Worm (Caenorhabditis elegans): Measurements from ENCODE around the gene tag-18.

Gene tag-18

ce11 chrX:3695826-3696225, 38.0 kb downstream of the tag-18 start:
- TF ChIP-seq ztf-23 (GFP tag; IDR thresholded peaks at IDR 0.05) (no peak), ztf-29 (GFP tag; IDR thresholded peaks at IDR 0.05) (no peak), med-1 (GFP tag; optimal IDR thresholded peaks at IDR 0.05; ENCODE audit: insufficient read depth) (no peak), tab-1 (GFP tag; IDR thresholded peaks at IDR 0.05) (no peak), cog-1 (tag; optimal IDR thresholded peaks at IDR 0.05) (no peak), ref-1 (GFP tag; conservative IDR thresholded peaks at IDR 0.05) (no peak)

- TF ChIP-seq ztf-23 (GFP tag; IDR thresholded peaks at IDR 0.05) (0 out of 2 replicates have a peak, but pooled peaks have one; percentile 13), tab-1 (GFP tag; IDR thresholded peaks at IDR 0.05) (0 out of 2 replicates have a peak, but pooled peaks have one; percentile 31), flt-1 (GFP tag; IDR thresholded peaks at IDR 0.05) (peak; percentile 70; the same call in 1 of the 2 replicates), ztf-29 (GFP tag; IDR thresholded peaks at IDR 0.05) (no peak), cog-1 (tag; optimal IDR thresholded peaks at IDR 0.05) (no peak), T22C8.4 (GFP tag; IDR thresholded peaks at IDR 0.05) (no peak), med-1 (GFP tag; optimal IDR thresholded peaks at IDR 0.05; ENCODE audit: insufficient read depth) (no peak), klf-2 (GFP tag; conservative IDR thresholded peaks at IDR 0.05) (no peak), ref-1 (GFP tag; conservative IDR thresholded peaks at IDR 0.05) (no peak)
These were observed 39.7 kb downstream of the tag-18 start for ce11 chrX:3694172-3694571.

DNA sequence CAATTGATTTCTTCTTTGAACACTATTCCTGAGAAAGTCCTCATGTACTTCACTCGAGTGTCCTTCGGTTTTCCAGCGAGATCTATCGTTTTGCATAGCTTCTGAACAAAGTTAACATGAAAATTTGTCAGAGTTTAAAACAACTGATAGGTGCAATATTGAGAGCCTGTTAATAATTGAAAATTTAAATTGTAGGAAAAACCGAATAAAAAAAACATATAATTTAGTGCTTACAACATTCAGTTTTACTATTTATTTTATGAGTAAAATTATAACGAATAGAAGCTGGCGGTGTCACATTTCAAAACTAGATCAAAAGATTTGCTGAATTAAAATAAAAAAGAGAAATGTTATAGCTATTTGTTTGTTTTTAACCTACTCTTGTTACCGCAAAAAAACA, 40.7 kb downstream of the tag-18 start, which contains the start of gene C02F12.8:
TSS of gene C02F12.8 (minus strand) at position 101 of the 400 bp plus-strand sequence.
- TF ChIP-seq ref-1 (GFP tag; conservative IDR thresholded peaks at IDR 0.05) (no peak), ztf-29 (GFP tag; IDR thresholded peaks at IDR 0.05) (no peak), T22C8.4 (GFP tag; IDR thresholded peaks at IDR 0.05) (no peak), flt-1 (GFP tag; IDR thresholded peaks at IDR 0.05) (no peak), tab-1 (GFP tag; IDR thresholded peaks at IDR 0.05) (no peak), klf-2 (GFP tag; conservative IDR thresholded peaks at IDR 0.05) (no peak), ztf-23 (GFP tag; IDR thresholded peaks at IDR 0.05) (no peak), cog-1 (tag; optimal IDR thresholded peaks at IDR 0.05) (no peak), med-1 (GFP tag; optimal IDR thresholded peaks at IDR 0.05; ENCODE audit: insufficient read depth) (no peak)

DNA sequence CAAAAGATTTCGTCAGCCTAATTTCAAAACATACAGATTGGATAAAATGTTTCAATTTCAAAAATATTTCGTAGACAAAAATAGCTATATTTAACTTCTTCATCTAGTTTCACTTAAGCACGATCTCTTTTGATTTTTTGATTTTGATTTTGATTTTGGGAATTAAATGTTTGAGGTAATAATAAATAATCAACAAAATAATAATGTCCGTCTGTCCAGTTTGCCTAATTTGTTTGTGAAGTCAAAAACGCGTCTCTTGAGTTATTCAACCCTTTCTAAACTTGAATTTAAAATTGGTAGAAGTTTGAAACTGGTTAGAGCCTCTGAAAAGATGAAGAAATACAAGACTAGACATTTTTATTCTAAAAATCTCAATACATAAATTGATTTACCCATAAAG, 44.0 kb downstream of the tag-18 start:
- TF ChIP-seq T22C8.4 (GFP tag; IDR thresholded peaks at IDR 0.05) = no peak

- TF ChIP-seq ztf-29 (GFP tag; IDR thresholded peaks at IDR 0.05) (no peak), med-1 (GFP tag; optimal IDR thresholded peaks at IDR 0.05; ENCODE audit: insufficient read depth) (no peak), flt-1 (GFP tag; IDR thresholded peaks at IDR 0.05) (no peak), ztf-23 (GFP tag; IDR thresholded peaks at IDR 0.05) (no peak), tab-1 (GFP tag; IDR thresholded peaks at IDR 0.05) (no peak), T22C8.4 (GFP tag; IDR thresholded peaks at IDR 0.05) (no peak), ref-1 (GFP tag; conservative IDR thresholded peaks at IDR 0.05) (no peak), cog-1 (tag; optimal IDR thresholded peaks at IDR 0.05) (no peak), klf-2 (GFP tag; conservative IDR thresholded peaks at IDR 0.05) (no peak)
These were observed 44.6 kb downstream of the tag-18 start, which contains the start of gene tag-278 for ce11 chrX:3689155-3689719. tag-278 (minus strand) TSS chrX:3689205.

- no peak for TF ChIP-seq ztf-23 (GFP tag; IDR thresholded peaks at IDR 0.05)
These were observed 47.4 kb downstream of the tag-18 start for ce11 chrX:3686420-3686819.

DNA sequence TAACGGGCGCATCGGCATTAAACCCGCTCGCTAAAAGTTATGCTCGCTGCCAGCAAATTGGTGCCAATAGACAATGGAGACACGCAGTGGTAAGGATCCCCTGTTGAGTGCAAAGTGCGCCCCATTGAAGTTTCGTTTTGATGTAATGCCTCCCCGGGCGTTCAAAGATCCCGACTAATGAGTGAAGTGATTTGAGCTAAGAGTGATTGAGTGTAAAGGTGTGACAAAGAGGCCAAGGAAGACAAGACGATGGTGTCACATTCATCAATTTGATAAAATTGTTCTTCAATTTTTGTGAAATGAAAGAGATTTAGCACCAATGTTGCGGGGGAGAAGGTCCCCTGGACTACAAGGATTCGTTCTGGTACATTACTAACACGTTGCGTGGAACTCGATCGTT, 50.8 kb downstream of the tag-18 start:
- TF ChIP-seq T22C8.4 (GFP tag; IDR thresholded peaks at IDR 0.05) (no peak), klf-2 (GFP tag; conservative IDR thresholded peaks at IDR 0.05) (no peak), med-1 (GFP tag; optimal IDR thresholded peaks at IDR 0.05; ENCODE audit: insufficient read depth) (no peak), ztf-23 (GFP tag; IDR thresholded peaks at IDR 0.05) (no peak), cog-1 (tag; optimal IDR thresholded peaks at IDR 0.05) (no peak), flt-1 (GFP tag; IDR thresholded peaks at IDR 0.05) (no peak), ref-1 (GFP tag; conservative IDR thresholded peaks at IDR 0.05) (no peak), tab-1 (GFP tag; IDR thresholded peaks at IDR 0.05) (no peak), ztf-29 (GFP tag; IDR thresholded peaks at IDR 0.05) (no peak)

Measured in whole organism, midembryonic.